Worm (Caenorhabditis elegans): ENCODE results near the gene algn-14.

The algn-14 gene

ce11 chrIV:3840480-3840879, 37.3 kb upstream of the algn-14 start:
- no peak for TF ChIP-seq T26A5.8 (tag; optimal IDR thresholded peaks at IDR 0.05)
- TF ChIP-seq zfh-2 (GFP tag; conservative IDR thresholded peaks at IDR 0.05) = no peak
- TF ChIP-seq sea-2 (GFP tag; IDR thresholded peaks at IDR 0.05) = no peak
- no peak for TF ChIP-seq atf-7 (tag; optimal IDR thresholded peaks at IDR 0.05)

- no peak for TF ChIP-seq cebp-2 (GFP tag; IDR thresholded peaks at IDR 0.05)
- TF ChIP-seq F52B5.7 (tag; optimal IDR thresholded peaks at IDR 0.05) = no peak
- TF ChIP-seq mxl-1 (tag; optimal IDR thresholded peaks at IDR 0.05) = no peak
- TF ChIP-seq Y67H2A.10 (GFP tag; conservative IDR thresholded peaks at IDR 0.05) = no peak
- TF ChIP-seq madf-8 (GFP tag; conservative IDR thresholded peaks at IDR 0.05) = no peak
- no peak for TF ChIP-seq chd-7 (tag; optimal IDR thresholded peaks at IDR 0.05)
- TF ChIP-seq lin-40 (tag; optimal IDR thresholded peaks at IDR 0.05) = no peak
- TF ChIP-seq somi-1 (GFP tag; optimal IDR thresholded peaks at IDR 0.05) = no peak
- no peak for TF ChIP-seq let-607 (tag; optimal IDR thresholded peaks at IDR 0.05)
- no peak for TF ChIP-seq mes-4 (tag; optimal IDR thresholded peaks at IDR 0.05)
- no peak for TF ChIP-seq hsf-1 (GFP tag; IDR thresholded peaks at IDR 0.05)
These were observed 36.2 kb upstream of the algn-14 start, which contains the start of gene F28F9.2 for ce11 chrIV:3839420-3839819. Gene F28F9.2, plus strand, starts transcription at chrIV:3839720.

- TF ChIP-seq chd-7 (tag; optimal IDR thresholded peaks at IDR 0.05) = no peak
- TF ChIP-seq ccch-3 (GFP tag; optimal IDR thresholded peaks at IDR 0.05) = no peak
- no peak for TF ChIP-seq nhr-120 (GFP tag; IDR thresholded peaks at IDR 0.05)
- no peak for TF ChIP-seq sptf-2 (GFP tag; optimal IDR thresholded peaks at IDR 0.05)
- TF ChIP-seq ekl-4 (GFP tag; IDR thresholded peaks at IDR 0.05) = no peak
- no peak for TF ChIP-seq ztf-28 (GFP tag; IDR thresholded peaks at IDR 0.05)
- TF ChIP-seq akir-1 (GFP tag; optimal IDR thresholded peaks at IDR 0.05) = no peak
- no peak for TF ChIP-seq ZK185.1 (tag; optimal IDR thresholded peaks at IDR 0.05; ENCODE audit: poor library complexity, severe bottlenecking)
- no peak for TF ChIP-seq B0035.1 (tag; optimal IDR thresholded peaks at IDR 0.05)
- no peak for TF ChIP-seq pha-4 (tag; optimal IDR thresholded peaks at IDR 0.05)
- no peak for TF ChIP-seq ceh-27 (GFP tag; optimal IDR thresholded peaks at IDR 0.05)
- TF ChIP-seq ceh-40 (GFP tag; IDR thresholded peaks at IDR 0.05) = no peak
- TF ChIP-seq gei-17 (GFP tag; optimal IDR thresholded peaks at IDR 0.05) = no peak
- no peak for TF ChIP-seq Y95B8A.8 (GFP tag; IDR thresholded peaks at IDR 0.05)
- TF ChIP-seq madf-6 (GFP tag; IDR thresholded peaks at IDR 0.05) = no peak
- TF ChIP-seq rcor-1 (GFP tag; IDR thresholded peaks at IDR 0.05) = no peak
- no peak for TF ChIP-seq F22D6.2 (tag; optimal IDR thresholded peaks at IDR 0.05)
- TF ChIP-seq ztf-18 (tag; optimal IDR thresholded peaks at IDR 0.05) = no peak
- no peak for TF ChIP-seq cebp-2 (GFP tag; IDR thresholded peaks at IDR 0.05)
These were observed 35.5 kb upstream of the algn-14 start for ce11 chrIV:3838687-3839086.

- TF ChIP-seq ztf-3 (GFP tag; optimal IDR thresholded peaks at IDR 0.05) (no peak), nhr-120 (GFP tag; IDR thresholded peaks at IDR 0.05) (no peak), Y67H2A.10 (GFP tag; conservative IDR thresholded peaks at IDR 0.05) (no peak), hlh-26 (GFP tag; conservative IDR thresholded peaks at IDR 0.05) (no peak), dpff-1 (tag; optimal IDR thresholded peaks at IDR 0.05) (no peak), dpl-1 (GFP tag; optimal IDR thresholded peaks at IDR 0.05) (no peak), snpc-4 (GFP tag; optimal IDR thresholded peaks at IDR 0.05) (no peak), snpc-4 (tag; optimal IDR thresholded peaks at IDR 0.05) (no peak)
These were observed 31.8 kb upstream of the algn-14 start, which contains the start of gene cal-3 for ce11 chrIV:3835065-3835464. Gene cal-3, minus strand, starts transcription at chrIV:3835165.
